Worm (Caenorhabditis elegans) whole organism, early embryonic: ENCODE measurements around the gene trpp-11.

Experiments used
- B0310.2 ChIP-seq: sonication (generic microtip); optimal IDR thresholded peaks from 2 replicates; lab custom pipeline; 2016; ENCODE audit warnings: mild to moderate bottlenecking, missing genetic modification characterization, missing compliant biosample characterization
- F13C5.2 ChIP-seq: sonication (generic microtip); optimal IDR thresholded peaks from 2 replicates; lab custom pipeline; 2017; ENCODE audit warnings: mild to moderate bottlenecking, missing genetic modification characterization, inconsistent platforms, missing compliant biosample characterization
- aly-1 ChIP-seq: sonication (generic microtip); optimal IDR thresholded peaks from 2 replicates; lab custom pipeline; 2016; ENCODE audit warnings: missing genetic modification characterization, missing compliant biosample characterization
- ama-1 ChIP-seq: fragments of 150-350 bp; optimal IDR thresholded peaks from 2 replicates; lab custom pipeline; 2014
- ceh-13 ChIP-seq: fragments of 200-800 bp; sonication (Bioruptor generic); optimal IDR thresholded peaks from 2 replicates; lab custom pipeline; 2018; ENCODE audit warnings: mild to moderate bottlenecking, missing genetic modification characterization, missing compliant biosample characterization
- ceh-36 ChIP-seq: sonication (generic microtip); optimal IDR thresholded peaks from 2 replicates; lab custom pipeline; 2016; ENCODE audit warnings: missing genetic modification characterization, inconsistent platforms, missing compliant biosample characterization
- ets-7 ChIP-seq: sonication (generic microtip); optimal IDR thresholded peaks from 2 replicates; lab custom pipeline; 2016; ENCODE audit warnings: missing genotype, missing genetic modification characterization, missing compliant biosample characterization
- flt-1 ChIP-seq: fragments of 200-800 bp; sonication (Bioruptor generic); IDR thresholded peaks from 2 replicates; pipeline ENCODE4 v1.3.6; 2022; ENCODE audit warnings: missing genetic modification characterization, missing compliant biosample characterization
- hmbx-1 ChIP-seq: sonication (generic microtip); optimal IDR thresholded peaks from 2 replicates; lab custom pipeline; 2016; ENCODE audit warnings: mild to moderate bottlenecking, missing genetic modification characterization, missing compliant biosample characterization
- hmg-4 ChIP-seq: fragments of 200-800 bp; sonication (Bioruptor generic); optimal IDR thresholded peaks from 2 replicates; lab custom pipeline; 2018; ENCODE audit warnings: mild to moderate bottlenecking, missing genetic modification characterization, missing compliant biosample characterization
- hnd-1 ChIP-seq: sonication (generic microtip); optimal IDR thresholded peaks from 2 replicates; lab custom pipeline; 2016; ENCODE audit warnings: missing genetic modification characterization, missing compliant biosample characterization
- pes-1 ChIP-seq: fragments of 200-800 bp; sonication (Bioruptor generic); IDR thresholded peaks from 2 replicates; pipeline ENCODE4 v1.3.6; 2022; ENCODE audit warnings: missing genetic modification reagents, missing genetic modification characterization, missing compliant biosample characterization
- scrt-1 ChIP-seq: fragments of 200-800 bp; sonication (Bioruptor generic); IDR thresholded peaks from 2 replicates; pipeline ENCODE4 v1.3.6; 2022; ENCODE audit warnings: missing genetic modification characterization, missing compliant biosample characterization
- sea-1 ChIP-seq: fragments of 200-800 bp; sonication (Bioruptor generic); conservative IDR thresholded peaks from 2 replicates; pipeline ENCODE4 v1.3.6; 2022; ENCODE audit warnings: missing genetic modification characterization, missing compliant biosample characterization
- tbx-11 ChIP-seq: fragments of 200-800 bp; sonication (Bioruptor generic); IDR thresholded peaks from 2 replicates; pipeline ENCODE4 v1.3.6; 2022; ENCODE audit warnings: missing genetic modification characterization, missing compliant biosample characterization
- tbx-37 ChIP-seq: fragments of 200-800 bp; sonication (Bioruptor generic); conservative IDR thresholded peaks from 2 replicates; pipeline ENCODE4 v1.3.6; 2022; ENCODE audit warnings: missing genetic modification reagents, missing genetic modification characterization, missing compliant biosample characterization
- tra-4 ChIP-seq: sonication (generic microtip); optimal IDR thresholded peaks from 2 replicates; lab custom pipeline; 2017; ENCODE audit warnings: missing genetic modification characterization, missing compliant biosample characterization

Gene trpp-11

ce11 chrIII:839491-839890 lies 44.6 kb downstream of the trpp-11 start, which contains the start of gene dos-3:
TSS of gene dos-3 (minus strand) at chrIII:839591.
- TF ChIP-seq ceh-36 (tag; lab: Kevin White, UChicago) (no peak), aly-1 (tag; lab: Kevin White, UChicago) (no peak), ama-1 (lab: Kevin White, UChicago) (no peak), flt-1 (GFP tag; lab: Robert Waterston, UW) (no peak), ceh-13 (GFP tag; lab: Kevin White, UChicago) (no peak), pes-1 (GFP tag; lab: Robert Waterston, UW) (no peak), scrt-1 (GFP tag; lab: Robert Waterston, UW) (no peak)

ce11 chrIII:841177-841576 lies 46.2 kb downstream of the trpp-11 start, which contains the start of gene K02F3.9:
TSS of gene K02F3.9 (minus strand) at chrIII:841366.
- TF ChIP-seq B0310.2 (tag; lab: Kevin White, UChicago) (no peak), tbx-37 (GFP tag; lab: Robert Waterston, UW) (no peak), hmg-4 (GFP tag; lab: Kevin White, UChicago) (no peak), aly-1 (tag; lab: Kevin White, UChicago) (no peak), scrt-1 (GFP tag; lab: Robert Waterston, UW) (no peak)

- no peak for TF ChIP-seq pes-1 (GFP tag; lab: Robert Waterston, UW)
- TF ChIP-seq scrt-1 (GFP tag; lab: Robert Waterston, UW) = no peak
- TF ChIP-seq hnd-1 (tag; lab: Kevin White, UChicago) = no peak
- TF ChIP-seq ama-1 (lab: Kevin White, UChicago) = no peak
- no peak for TF ChIP-seq tra-4 (tag; lab: Kevin White, UChicago)
- no peak for TF ChIP-seq ets-7
- no peak for TF ChIP-seq flt-1 (GFP tag; lab: Robert Waterston, UW)
- TF ChIP-seq tbx-11 (GFP tag; lab: Robert Waterston, UW) = no peak
- TF ChIP-seq ceh-36 (tag; lab: Kevin White, UChicago) = no peak
- no peak for TF ChIP-seq B0310.2 (tag; lab: Kevin White, UChicago)
- TF ChIP-seq aly-1 (tag; lab: Kevin White, UChicago) = no peak
- TF ChIP-seq sea-1 = no peak
These were observed 47.7 kb downstream of the trpp-11 start, which contains the start of gene far-8 for ce11 chrIII:842630-843029. TSS of gene far-8 (plus strand) at chrIII:842930.

ce11 chrIII:843999-844398 lies 49.1 kb downstream of the trpp-11 start:
- TF ChIP-seq sea-1 = no peak
- no peak for TF ChIP-seq pes-1 (GFP tag; lab: Robert Waterston, UW)
- TF ChIP-seq flt-1 (GFP tag; lab: Robert Waterston, UW) = no peak
- TF ChIP-seq hnd-1 (tag; lab: Kevin White, UChicago) = no peak
- no peak for TF ChIP-seq ceh-13 (GFP tag; lab: Kevin White, UChicago)
- TF ChIP-seq hmg-4 (GFP tag; lab: Kevin White, UChicago) = peak; percentile 23
- TF ChIP-seq F13C5.2 (tag; lab: Kevin White, UChicago) = no peak
- TF ChIP-seq scrt-1 (GFP tag; lab: Robert Waterston, UW) = no peak

ce11 chrIII:844577-844976 lies 49.6 kb downstream of the trpp-11 start:
- TF ChIP-seq flt-1 (GFP tag; lab: Robert Waterston, UW) = no peak
- TF ChIP-seq tbx-11 (GFP tag; lab: Robert Waterston, UW) = no peak
- TF ChIP-seq ceh-36 (tag; lab: Kevin White, UChicago) = no peak
- TF ChIP-seq ceh-13 (GFP tag; lab: Kevin White, UChicago) = no peak
- TF ChIP-seq hmbx-1 (tag; lab: Kevin White, UChicago) = no peak
- no peak for TF ChIP-seq ama-1 (lab: Kevin White, UChicago)
- TF ChIP-seq pes-1 (GFP tag; lab: Robert Waterston, UW) = no peak
- no peak for TF ChIP-seq tbx-37 (GFP tag; lab: Robert Waterston, UW)

- TF ChIP-seq aly-1 (tag; lab: Kevin White, UChicago) (no peak), tra-4 (tag; lab: Kevin White, UChicago) (no peak), flt-1 (GFP tag; lab: Robert Waterston, UW) (no peak), sea-1 (no peak), ceh-36 (tag; lab: Kevin White, UChicago) (no peak), pes-1 (GFP tag; lab: Robert Waterston, UW) (no peak), ets-7 (no peak), scrt-1 (GFP tag; lab: Robert Waterston, UW) (no peak), hmbx-1 (tag; lab: Kevin White, UChicago) (no peak), tbx-11 (GFP tag; lab: Robert Waterston, UW) (no peak), F13C5.2 (tag; lab: Kevin White, UChicago) (no peak), hnd-1 (tag; lab: Kevin White, UChicago) (no peak), ama-1 (lab: Kevin White, UChicago) (no peak), tbx-37 (GFP tag; lab: Robert Waterston, UW) (no peak), hmg-4 (GFP tag; lab: Kevin White, UChicago) (no peak), ceh-13 (GFP tag; lab: Kevin White, UChicago) (no peak), B0310.2 (tag; lab: Kevin White, UChicago) (no peak)
These were observed 50.5 kb downstream of the trpp-11 start, which contains the start of gene K02F3.2 for ce11 chrIII:845485-845884. TSS of gene K02F3.2 (plus strand) at chrIII:845841.

ce11 chrIII:852296-852695 lies 57.4 kb downstream of the trpp-11 start, which contains the start of gene moma-1:
TSS of gene moma-1 (minus strand) at chrIII:852396.
- TF ChIP-seq F13C5.2 (tag; lab: Kevin White, UChicago) (no peak), hmbx-1 (tag; lab: Kevin White, UChicago) (no peak), ets-7 (no peak), tra-4 (tag; lab: Kevin White, UChicago) (no peak), ceh-36 (tag; lab: Kevin White, UChicago) (no peak), sea-1 (no peak), hnd-1 (tag; lab: Kevin White, UChicago) (no peak), flt-1 (GFP tag; lab: Robert Waterston, UW) (no peak), scrt-1 (GFP tag; lab: Robert Waterston, UW) (no peak)
